Fruit fly (Drosophila melanogaster) whole organism, embryonic: Measurements from ENCODE around the gene CG5262.

ENCODE experiments used
- ATbp ChIP-seq: fragments of 200-800 bp; sonication (Bioruptor generic); optimal IDR thresholded peaks from 2 replicates; lab custom pipeline; 2017; ENCODE audit warnings: missing biosample characterization, mild to moderate bottlenecking, missing genetic modification characterization, missing genetic modification reagents
- BEAF-32 ChIP-seq: fragments of 200-800 bp; sonication (Bioruptor generic); optimal IDR thresholded peaks from 3 replicates; lab custom pipeline; 2017; ENCODE audit warnings: missing biosample characterization, missing genetic modification characterization, mild to moderate bottlenecking, moderate library complexity, missing genetic modification reagents
- Bdp1 ChIP-seq: fragments of 200-800 bp; sonication (Bioruptor generic); optimal IDR thresholded peaks from 3 replicates; lab custom pipeline; 2016; ENCODE audit warnings: missing biosample characterization, missing genetic modification characterization
- Bteb2 ChIP-seq: fragments of 200-800 bp; sonication (Bioruptor generic); optimal IDR thresholded peaks from 2 replicates; lab custom pipeline; 2016; ENCODE audit warnings: missing biosample characterization, missing genetic modification characterization
- CG10267 ChIP-seq: fragments of 200-800 bp; sonication (Bioruptor generic); optimal IDR thresholded peaks from 2 replicates; lab custom pipeline; 2018; ENCODE audit warnings: missing biosample characterization, mild to moderate bottlenecking, missing genetic modification characterization, moderate library complexity
- CG10543 ChIP-seq: fragments of 200-800 bp; sonication (Bioruptor generic); optimal IDR thresholded peaks from 3 replicates; lab custom pipeline; 2017; ENCODE audit warnings: missing biosample characterization, mild to moderate bottlenecking, missing genetic modification characterization, moderate library complexity
- CG10654 ChIP-seq: fragments of 200-800 bp; sonication (Bioruptor generic); optimal IDR thresholded peaks from 2 replicates; lab custom pipeline; 2016; ENCODE audit warnings: missing biosample characterization, missing genetic modification characterization
- CG11504 ChIP-seq: fragments of 200-800 bp; sonication (Bioruptor generic); optimal IDR thresholded peaks from 3 replicates; lab custom pipeline; 2019; ENCODE audit warnings: missing biosample characterization, mild to moderate bottlenecking, missing genetic modification characterization, moderate library complexity
- CG1233 ChIP-seq: fragments of 200-800 bp; sonication (Bioruptor generic); optimal IDR thresholded peaks from 4 replicates; lab custom pipeline; 2018; ENCODE audit warnings: missing biosample characterization, mild to moderate bottlenecking, missing genetic modification characterization
- CG15011 ChIP-seq: fragments of 200-800 bp; sonication (Bioruptor generic); optimal IDR thresholded peaks from 3 replicates; lab custom pipeline; 2018; ENCODE audit warnings: missing biosample characterization, mild to moderate bottlenecking, missing genetic modification characterization
- CG1529 ChIP-seq: fragments of 200-800 bp; sonication (Bioruptor generic); optimal IDR thresholded peaks from 3 replicates; lab custom pipeline; 2018; ENCODE audit warnings: missing biosample characterization, missing genetic modification characterization
- CG15696 ChIP-seq: fragments of 200-800 bp; sonication (Bioruptor generic); optimal IDR thresholded peaks from 2 replicates; lab custom pipeline; 2019; ENCODE audit warnings: missing biosample characterization, mild to moderate bottlenecking, missing genetic modification characterization, moderate library complexity
- CG1603 ChIP-seq: fragments of 200-800 bp; sonication (Bioruptor generic); optimal IDR thresholded peaks from 2 replicates; lab custom pipeline; 2019; ENCODE audit warnings: missing biosample characterization, mild to moderate bottlenecking, missing genetic modification characterization, moderate library complexity
- CG17361 ChIP-seq: fragments of 200-800 bp; sonication (Bioruptor generic); IDR thresholded peaks from 3 replicates; pipeline ENCODE4 v1.3.6; 2022; ENCODE audit warnings: missing biosample characterization, missing genetic modification characterization
- CG17385 ChIP-seq: fragments of 200-800 bp; sonication (Bioruptor generic); optimal IDR thresholded peaks from 3 replicates; lab custom pipeline; 2018; ENCODE audit warnings: missing biosample characterization, mild to moderate bottlenecking, missing genetic modification characterization
- CG3995 ChIP-seq: fragments of 200-800 bp; sonication (Bioruptor generic); optimal IDR thresholded peaks from 3 replicates; lab custom pipeline; 2016; ENCODE audit warnings: missing biosample characterization, missing genetic modification characterization
- CG4707 ChIP-seq: fragments of 200-800 bp; sonication (Bioruptor generic); optimal IDR thresholded peaks from 2 replicates; lab custom pipeline; 2018; ENCODE audit warnings: missing biosample characterization, mild to moderate bottlenecking, missing genetic modification characterization, moderate library complexity
- CG8359 ChIP-seq: fragments of 200-800 bp; sonication (Bioruptor generic); optimal IDR thresholded peaks from 2 replicates; lab custom pipeline; 2017; ENCODE audit warnings: missing biosample characterization, mild to moderate bottlenecking, missing genetic modification characterization, borderline replicate concordance
- CG9437 ChIP-seq: fragments of 200-800 bp; sonication (Bioruptor generic); optimal IDR thresholded peaks from 2 replicates; lab custom pipeline; 2018; ENCODE audit warnings: missing biosample characterization, mild to moderate bottlenecking, missing genetic modification characterization
- CG9817 ChIP-seq: fragments of 200-800 bp; sonication (Bioruptor generic); optimal IDR thresholded peaks from 2 replicates; lab custom pipeline; 2018; ENCODE audit warnings: missing biosample characterization, mild to moderate bottlenecking, missing genetic modification characterization, moderate library complexity
- Drgx ChIP-seq: fragments of 200-800 bp; sonication (Bioruptor generic); IDR thresholded peaks from 2 replicates; pipeline ENCODE4 v1.3.6; 2022; ENCODE audit warnings: missing biosample characterization, missing genetic modification characterization
- Lhr ChIP-seq: fragments of 200-800 bp; sonication (Bioruptor generic); optimal IDR thresholded peaks from 3 replicates; lab custom pipeline; 2017; ENCODE audit warnings: mild to moderate bottlenecking, missing biosample characterization, missing genetic modification reagents, missing genetic modification characterization
- Neu2 ChIP-seq: fragments of 200-800 bp; sonication (Bioruptor generic); optimal IDR thresholded peaks from 3 replicates; lab custom pipeline; 2016; ENCODE audit warnings: missing biosample characterization, missing genetic modification characterization, borderline replicate concordance
- Opbp ChIP-seq: fragments of 200-800 bp; sonication (Bioruptor generic); IDR thresholded peaks from 3 replicates; pipeline ENCODE4 v1.3.6; 2022; ENCODE audit warnings: missing biosample characterization, missing genetic modification characterization; ENCODE audit not compliant: partially characterized antibody
- Side ChIP-seq: fragments of 200-800 bp; sonication (Bioruptor generic); optimal IDR thresholded peaks from 2 replicates; lab custom pipeline; 2016; ENCODE audit warnings: missing biosample characterization, missing genetic modification characterization
- Sry-δ ChIP-seq: fragments of 200-800 bp; sonication (Bioruptor generic); optimal IDR thresholded peaks from 2 replicates; lab custom pipeline; 2016; ENCODE audit warnings: missing biosample characterization, missing genetic modification characterization
- al ChIP-seq: fragments of 200-800 bp; sonication (Bioruptor generic); IDR thresholded peaks from 2 replicates; pipeline ENCODE4 v1.3.6; 2022; ENCODE audit warnings: missing biosample characterization, missing genetic modification characterization
- cas ChIP-seq: fragments of 200-800 bp; sonication (Bioruptor generic); IDR thresholded peaks from 2 replicates; pipeline ENCODE4 v1.3.6; 2022; ENCODE audit warnings: missing biosample characterization, missing genetic modification characterization
- chinmo ChIP-seq: fragments of 200-800 bp; sonication (Bioruptor generic); IDR thresholded peaks from 4 replicates; pipeline ENCODE4 v1.3.6; 2022; ENCODE audit warnings: missing biosample characterization, missing genetic modification characterization; ENCODE audit not compliant: partially characterized antibody
- chm ChIP-seq: fragments of 200-800 bp; sonication (Bioruptor generic); IDR thresholded peaks from 2 replicates; pipeline ENCODE4 v1.3.6; 2022; ENCODE audit warnings: missing biosample characterization, missing genetic modification characterization
- dm ChIP-seq: fragments of 200-800 bp; sonication (Bioruptor generic); optimal IDR thresholded peaks from 3 replicates; lab custom pipeline; 2016; ENCODE audit warnings: missing biosample characterization, missing genetic modification characterization
- emc ChIP-seq: fragments of 200-800 bp; sonication (Bioruptor generic); optimal IDR thresholded peaks from 2 replicates; lab custom pipeline; 2016; ENCODE audit warnings: missing biosample characterization, missing genetic modification characterization
- exex ChIP-seq: fragments of 200-800 bp; sonication (Bioruptor generic); optimal IDR thresholded peaks from 4 replicates; lab custom pipeline; 2018; ENCODE audit warnings: missing biosample characterization, mild to moderate bottlenecking, missing genetic modification characterization, moderate library complexity
- gsb ChIP-seq: fragments of 200-800 bp; sonication (Bioruptor generic); IDR thresholded peaks from 2 replicates; pipeline ENCODE4 v1.3.6; 2022; ENCODE audit warnings: missing biosample characterization, missing genetic modification characterization
- gt ChIP-seq: fragments of 200-800 bp; sonication (Bioruptor generic); IDR thresholded peaks from 2 replicates; pipeline ENCODE4 v1.3.6; 2022; ENCODE audit warnings: missing biosample characterization, missing genetic modification characterization
- kni ChIP-seq: fragments of 200-800 bp; sonication (Bioruptor generic); optimal IDR thresholded peaks from 3 replicates; lab custom pipeline; 2017; ENCODE audit warnings: mild to moderate bottlenecking, missing biosample characterization, missing genetic modification reagents, missing genetic modification characterization
- lov ChIP-seq, 2 experiments: fragments of 200-800 bp in 1 of 2; fragments of >200 bp in 1 of 2; sonication (Bioruptor generic) in 1 of 2; IDR thresholded peaks in 1 of 2; optimal IDR thresholded peaks in 1 of 2; 2 replicates in 1 of 2; 3 replicates in 1 of 2; pipeline versions ENCODE4 v1.3.6 to Lab custom; 2017 to 2022; ENCODE audit warnings: missing biosample characterization in 1 of 2, missing genetic modification characterization in 1 of 2
- pzg ChIP-seq: fragments of 200-800 bp; sonication (Bioruptor generic); optimal IDR thresholded peaks from 3 replicates; lab custom pipeline; 2018; ENCODE audit warnings: missing biosample characterization, mild to moderate bottlenecking, missing genetic modification characterization, moderate library complexity
- ranshi ChIP-seq: fragments of 200-800 bp; sonication (Bioruptor generic); IDR thresholded peaks from 2 replicates; pipeline ENCODE4 v1.3.6; 2022; ENCODE audit warnings: missing biosample characterization, missing genetic modification characterization
- row ChIP-seq: fragments of 200-800 bp; sonication (Bioruptor generic); IDR thresholded peaks from 3 replicates; pipeline ENCODE4 v1.3.6; 2022; ENCODE audit warnings: missing biosample characterization, missing genetic modification characterization
- run ChIP-seq: fragments of 200-800 bp; sonication (Bioruptor generic); optimal IDR thresholded peaks from 3 replicates; lab custom pipeline; 2018; ENCODE audit warnings: missing biosample characterization, mild to moderate bottlenecking, missing genetic modification characterization
- salm ChIP-seq: fragments of 200-800 bp; sonication (Bioruptor generic); optimal IDR thresholded peaks from 2 replicates; lab custom pipeline; 2018; ENCODE audit warnings: missing biosample characterization, mild to moderate bottlenecking, missing genetic modification characterization
- sim ChIP-seq: fragments of 200-800 bp; sonication (Bioruptor generic); IDR thresholded peaks from 2 replicates; pipeline ENCODE4 v1.3.6; 2022; ENCODE audit warnings: missing biosample characterization, missing genetic modification characterization
- slbo ChIP-seq: fragments of 200-800 bp; sonication (Bioruptor generic); IDR thresholded peaks from 2 replicates; pipeline ENCODE4 v1.3.6; 2022; ENCODE audit warnings: missing biosample characterization, missing genetic modification characterization
- so ChIP-seq: fragments of 200-800 bp; sonication (Bioruptor generic); IDR thresholded peaks from 3 replicates; pipeline ENCODE4 v1.3.6; 2022; ENCODE audit warnings: missing biosample characterization, missing genetic modification characterization
- sr ChIP-seq: fragments of 200-800 bp; sonication (Bioruptor generic); IDR thresholded peaks from 3 replicates; pipeline ENCODE4 v1.3.6; 2022; ENCODE audit warnings: missing biosample characterization, missing genetic modification characterization
- toy ChIP-seq: fragments of 200-800 bp; sonication (Bioruptor generic); IDR thresholded peaks from 2 replicates; pipeline ENCODE4 v1.3.6; 2022; ENCODE audit warnings: missing biosample characterization, missing genetic modification characterization
- tx ChIP-seq: fragments of 200-800 bp; sonication (Bioruptor generic); optimal IDR thresholded peaks from 2 replicates; lab custom pipeline; 2016; ENCODE audit warnings: missing biosample characterization, missing genetic modification characterization
- vnd ChIP-seq: fragments of 200-800 bp; sonication (Bioruptor generic); IDR thresholded peaks from 3 replicates; pipeline ENCODE4 v1.3.6; 2022; ENCODE audit warnings: missing biosample characterization, missing genetic modification characterization; ENCODE audit not compliant: partially characterized antibody

The CG5262 gene

dm6 chr3L:20395257-20395909, 34.9 kb downstream of the CG5262 start (continued):
- TF ChIP-seq tx (GFP tag; lab: Kevin White, UChicago) (no peak), Bdp1 (no peak), slbo (GFP tag; lab: Robert Waterston, UW) (peak; percentile 69), cas (no peak), gsb (GFP tag; lab: Robert Waterston, UW) (0 out of 2 replicates have a peak, but pooled peaks have one; percentile 21), CG9437 (GFP tag; lab: Kevin White, UChicago) (no peak), salm (tag; lab: Kevin White, UChicago) (no peak), CG10267 (tag; lab: Kevin White, UChicago) (no peak), Opbp (GFP tag; lab: Robert Waterston, UW) (no peak), ranshi (GFP tag; lab: Robert Waterston, UW) (0 out of 2 replicates have a peak, but pooled peaks have one; percentile 41), emc (peak; percentile 56), CG10543 (GFP tag; lab: Kevin White, UChicago) (peak; percentile 90), CG1603 (tag; lab: Kevin White, UChicago) (no peak), Lhr (GFP tag; lab: Kevin White, UChicago) (no peak), run (tag; lab: Kevin White, UChicago) (no peak), CG11504 (tag; lab: Kevin White, UChicago) (peak; percentile 53), sim (GFP tag; lab: Robert Waterston, UW) (no peak), CG3995 (GFP tag; lab: Kevin White, UChicago) (peak; percentile 95), CG17361 (GFP tag; lab: Robert Waterston, UW) (peak; percentile 51; the same call in 1 of the 3 replicates), toy (GFP tag; lab: Robert Waterston, UW) (no peak), kni (no peak), so (GFP tag; lab: Robert Waterston, UW) (peak; percentile 38; the same call in 2 of the 3 replicates), Side (no peak), CG10654 (no peak), lov (optimal IDR thresholded peaks at IDR 0.05; lab: Kevin White, UChicago) (no peak), lov (GFP tag; IDR thresholded peaks at IDR 0.05; lab: Robert Waterston, UW) (no peak), dm (GFP tag; lab: Kevin White, UChicago) (no peak), Bteb2 (GFP tag; lab: Kevin White, UChicago) (peak; percentile 61), CG15696 (tag; lab: Kevin White, UChicago) (no peak), BEAF-32 (GFP tag; lab: Kevin White, UChicago) (no peak), CG1233 (GFP tag; lab: Kevin White, UChicago) (no peak), CG1529 (GFP tag; lab: Kevin White, UChicago) (no peak), CG8359 (GFP tag; lab: Kevin White, UChicago) (no peak), chinmo (GFP tag; lab: Robert Waterston, UW) (peak; percentile 90; the same call in 3 of the 4 replicates), Sry-δ (GFP tag; lab: Kevin White, UChicago) (no peak), exex (peak; percentile 71), CG17385 (GFP tag; lab: Kevin White, UChicago) (peak; percentile 30), Drgx (GFP tag; lab: Robert Waterston, UW) (0 out of 2 replicates have a peak, but pooled peaks have one; percentile 38), pzg (GFP tag; lab: Kevin White, UChicago) (no peak), vnd (GFP tag; lab: Robert Waterston, UW) (peak; percentile 28; the same call in 1 of the 3 replicates), al (GFP tag; lab: Robert Waterston, UW) (peak; percentile 13; the same call in 1 of the 2 replicates), ATbp (GFP tag; lab: Kevin White, UChicago) (no peak), Neu2 (GFP tag; lab: Kevin White, UChicago) (no peak), chm (GFP tag; lab: Robert Waterston, UW) (peak; percentile 29; the same call in 1 of the 2 replicates), CG9817 (tag; lab: Kevin White, UChicago) (no peak), row (GFP tag; lab: Robert Waterston, UW) (peak; percentile 78), CG15011 (GFP tag; lab: Kevin White, UChicago) (peak; percentile 20), sr (GFP tag; lab: Robert Waterston, UW) (no peak), gt (GFP tag; lab: Robert Waterston, UW) (no peak), CG4707 (GFP tag; lab: Kevin White, UChicago) (no peak)
